Worm (Caenorhabditis elegans) whole organism, L1 larva: ENCODE measurements around the gene sox-3.

Experiments used
- efl-1 ChIP-seq, 4 experiments: fragments of 150-350 bp; optimal IDR thresholded peaks in 3 of 4; peaks in 1 of 4; 1 replicate in 1 of 4; 2 replicates in 3 of 4; lab custom pipeline; 2014; ENCODE audit warnings: missing biosample characterization in 2 of 4, missing genetic modification characterization in 2 of 4, missing genetic modification reagents in 2 of 4
- egl-27 ChIP-seq, 2 experiments: fragments of 150-350 bp in 1 of 2; sonication (generic microtip); optimal IDR thresholded peaks; 3 replicates each; lab custom pipeline; 2017 to 2018; ENCODE audit warnings: missing biosample characterization in 2 of 2, missing genetic modification characterization in 2 of 2, missing genetic modification reagents in 2 of 2
- fos-1 ChIP-seq: fragments of 150-350 bp; optimal IDR thresholded peaks from 2 replicates; lab custom pipeline; 2014; ENCODE audit warnings: missing biosample characterization, missing genetic modification characterization
- lsy-2 ChIP-seq, 2 experiments: fragments of 150-350 bp; optimal IDR thresholded peaks; 2 replicates each; lab custom pipeline; 2014; ENCODE audit warnings: missing biosample characterization in 2 of 2, missing genetic modification characterization in 2 of 2
- ztf-11 ChIP-seq, 2 experiments: sonication (generic microtip); optimal IDR thresholded peaks; 2 replicates each; lab custom pipeline; 2016 to 2017; ENCODE audit warnings: missing genetic modification characterization in 2 of 2, missing biosample characterization in 1 of 2, missing compliant biosample characterization in 1 of 2

- TF ChIP-seq egl-27 (tag; optimal IDR thresholded peaks at IDR 0.05; lab: Kevin White, UChicago): no peak
- TF ChIP-seq fos-1: no peak
- TF ChIP-seq lsy-2 (tag; optimal IDR thresholded peaks at IDR 0.05; lab: Kevin White, UChicago): no peak
- TF ChIP-seq efl-1 (optimal IDR thresholded peaks at IDR 0.05; lab: Kevin White, UChicago): no peak
- peak in 1 of 2 experiments; percentile 86 for TF ChIP-seq efl-1 (GFP tag; optimal IDR thresholded peaks at IDR 0.05 in 1 of 2; lab: Kevin White, UChicago)
- TF ChIP-seq ztf-11 (tag; optimal IDR thresholded peaks at IDR 0.05; lab: Kevin White, UChicago): no peak
These were observed 8.3 kb downstream of the sox-3 start, which contains the start of gene csq-1 for ce11 chrX:14684406-14684927.
